Worm (Caenorhabditis elegans) whole organism, young adult: Measurements from ENCODE around the gene T05C1.1.
A peak's percentile ranks its signal among the peaks of the same experiment; 100 is the strongest.

Experiments used
- K12H6.12 ChIP-seq: fragments of 200-800 bp; sonication (Bioruptor generic); optimal IDR thresholded peaks from 2 replicates; lab custom pipeline; 2018; ENCODE audit warnings: mild to moderate bottlenecking, missing genetic modification characterization, missing compliant biosample characterization
- ama-1 ChIP-seq, 3 experiments: fragments of 150-350 bp in 1 of 3; sonication (generic microtip) in 2 of 3; optimal IDR thresholded peaks; 2 replicates each; lab custom pipeline; 2014 to 2018; ENCODE audit warnings: missing biosample characterization in 2 of 3, missing genetic modification characterization in 2 of 3, missing genetic modification reagents in 2 of 3
- athp-1 ChIP-seq: sonication (generic microtip); optimal IDR thresholded peaks from 2 replicates; lab custom pipeline; 2017; ENCODE audit warnings: mild to moderate bottlenecking, missing genetic modification characterization, missing compliant biosample characterization
- dox-1 ChIP-seq: fragments of 200-800 bp; sonication (Bioruptor generic); IDR thresholded peaks from 2 replicates; pipeline ENCODE4 v1.3.6; 2022; ENCODE audit warnings: missing genetic modification reagents, missing genetic modification characterization, missing compliant biosample characterization
- egl-44 ChIP-seq: fragments of 200-800 bp; sonication (Bioruptor generic); IDR thresholded peaks from 2 replicates; pipeline ENCODE4 v1.3.6; 2022; ENCODE audit warnings: missing genetic modification reagents, missing genetic modification characterization, missing compliant biosample characterization
- ets-4 ChIP-seq: fragments of 200-800 bp; sonication (Bioruptor generic); optimal IDR thresholded peaks from 2 replicates; lab custom pipeline; 2018; ENCODE audit warnings: mild to moderate bottlenecking, missing genetic modification characterization, missing compliant biosample characterization
- hlh-26 ChIP-seq: fragments of 200-800 bp; sonication (Bioruptor generic); conservative IDR thresholded peaks from 2 replicates; pipeline ENCODE4 v1.3.6; 2022; ENCODE audit warnings: missing genetic modification reagents, missing genetic modification characterization, missing compliant biosample characterization
- hmg-1.2 ChIP-seq: fragments of 200-800 bp; sonication (Bioruptor generic); IDR thresholded peaks from 2 replicates; pipeline ENCODE4 v1.3.6; 2022; ENCODE audit warnings: missing genetic modification reagents, missing genetic modification characterization, missing compliant biosample characterization
- hmg-20 ChIP-seq: fragments of 200-800 bp; sonication (Bioruptor generic); IDR thresholded peaks from 2 replicates; pipeline ENCODE4 v1.3.6; 2022; ENCODE audit warnings: missing genetic modification reagents, missing genetic modification characterization, missing compliant biosample characterization
- hrde-1 ChIP-seq: sonication (generic microtip); optimal IDR thresholded peaks from 2 replicates; lab custom pipeline; 2016; ENCODE audit warnings: missing genetic modification characterization, mild to moderate bottlenecking, missing compliant biosample characterization, moderate library complexity, missing genotype, missing genetic modification reagents, borderline replicate concordance
- let-526 ChIP-seq: fragments of 200-800 bp; sonication (Bioruptor generic); IDR thresholded peaks from 2 replicates; pipeline ENCODE4 v1.3.6; 2022; ENCODE audit warnings: missing genetic modification reagents, missing genetic modification characterization, missing compliant biosample characterization
- lsl-1 ChIP-seq: fragments of 200-800 bp; sonication (Bioruptor generic); optimal IDR thresholded peaks from 2 replicates; lab custom pipeline; 2018; ENCODE audit warnings: mild to moderate bottlenecking, missing genetic modification characterization, moderate library complexity, missing compliant biosample characterization
- madf-10 ChIP-seq: sonication (generic microtip); optimal IDR thresholded peaks from 2 replicates; lab custom pipeline; 2016; ENCODE audit warnings: mild to moderate bottlenecking, missing genetic modification characterization, missing compliant biosample characterization
- madf-3 ChIP-seq: fragments of 200-800 bp; sonication (Bioruptor generic); IDR thresholded peaks from 2 replicates; pipeline ENCODE4 v1.3.6; 2022; ENCODE audit warnings: missing genetic modification reagents, missing genetic modification characterization, missing compliant biosample characterization
- madf-8 ChIP-seq: fragments of 200-800 bp; sonication (Bioruptor generic); conservative IDR thresholded peaks from 2 replicates; pipeline ENCODE4 v1.3.6; 2022; ENCODE audit warnings: missing genetic modification reagents, missing genetic modification characterization, missing compliant biosample characterization
- mxl-1 ChIP-seq: sonication (generic microtip); optimal IDR thresholded peaks from 2 replicates; lab custom pipeline; 2016; ENCODE audit warnings: missing genetic modification characterization, missing compliant biosample characterization
- nhr-179 ChIP-seq: sonication (generic microtip); optimal IDR thresholded peaks from 2 replicates; lab custom pipeline; 2016; ENCODE audit warnings: mild to moderate bottlenecking, missing genetic modification characterization, missing compliant biosample characterization
- nhr-27 ChIP-seq: fragments of 200-800 bp; sonication (Bioruptor generic); optimal IDR thresholded peaks from 2 replicates; lab custom pipeline; 2018; ENCODE audit warnings: mild to moderate bottlenecking, missing genetic modification characterization, moderate library complexity, missing compliant biosample characterization
- nhr-90 ChIP-seq: sonication (generic microtip); optimal IDR thresholded peaks from 2 replicates; lab custom pipeline; 2016; ENCODE audit warnings: missing genotype, mild to moderate bottlenecking, missing genetic modification characterization, missing compliant biosample characterization
- rec-8 ChIP-seq, 2 experiments: sonication (generic microtip); optimal IDR thresholded peaks; 2 replicates each; lab custom pipeline; 2016; ENCODE audit warnings: mild to moderate bottlenecking in 2 of 2, missing genetic modification characterization in 2 of 2, missing genetic modification reagents in 2 of 2, missing genotype in 2 of 2, missing biosample characterization in 1 of 2, missing compliant biosample characterization in 1 of 2, moderate library complexity in 1 of 2
- rpc-1 ChIP-seq, 2 experiments: fragments of 150-350 bp in 1 of 2; sonication (generic microtip) in 1 of 2; optimal IDR thresholded peaks; 2 replicates each; lab custom pipeline; 2014 to 2018; ENCODE audit warnings: missing biosample characterization in 1 of 2, missing genetic modification characterization in 1 of 2, missing genetic modification reagents in 1 of 2, missing genotype in 1 of 2
- snpc-1.3 ChIP-seq: sonication (generic microtip); optimal IDR thresholded peaks from 2 replicates; lab custom pipeline; 2017; ENCODE audit warnings: missing genetic modification characterization, mild to moderate bottlenecking, missing compliant biosample characterization, antibody characterized with exemption, moderate library complexity, missing genotype, missing genetic modification reagents; ENCODE audit not compliant: insufficient read depth
- tbx-9 ChIP-seq: sonication (generic microtip); optimal IDR thresholded peaks from 2 replicates; lab custom pipeline; 2016; ENCODE audit warnings: borderline replicate concordance, missing genetic modification characterization, inconsistent platforms, missing compliant biosample characterization
- unc-130 ChIP-seq: sonication (generic microtip); optimal IDR thresholded peaks from 2 replicates; lab custom pipeline; 2016; ENCODE audit warnings: missing genetic modification reagents, missing genetic modification characterization, missing compliant biosample characterization
- zfh-2 ChIP-seq: fragments of 200-800 bp; sonication (Bioruptor generic); conservative IDR thresholded peaks from 2 replicates; pipeline ENCODE4 v1.3.6; 2022; ENCODE audit warnings: missing genetic modification reagents, missing genetic modification characterization, missing compliant biosample characterization
- ztf-22 ChIP-seq: fragments of 200-800 bp; sonication (Bioruptor generic); optimal IDR thresholded peaks from 2 replicates; lab custom pipeline; 2018; ENCODE audit warnings: mild to moderate bottlenecking, missing genetic modification characterization, moderate library complexity, missing compliant biosample characterization
- ztf-26 ChIP-seq: sonication (generic microtip); optimal IDR thresholded peaks from 2 replicates; lab custom pipeline; 2017; ENCODE audit warnings: missing genetic modification characterization, missing compliant biosample characterization
- ztf-3 ChIP-seq: fragments of 200-800 bp; sonication (Bioruptor generic); optimal IDR thresholded peaks from 2 replicates; lab custom pipeline; 2018; ENCODE audit warnings: mild to moderate bottlenecking, missing genetic modification characterization, missing compliant biosample characterization
- ztf-6 ChIP-seq: fragments of 200-800 bp; sonication (Bioruptor generic); IDR thresholded peaks from 2 replicates; pipeline ENCODE4 v1.3.6; 2022; ENCODE audit warnings: missing genetic modification reagents, missing genetic modification characterization, missing compliant biosample characterization

The T05C1.1 gene

ce11 chrII:4516291-4516690 lies 37.9 kb downstream of the T05C1.1 start:
- TF ChIP-seq K12H6.12 (tag; lab: Kevin White, UChicago) (no peak), madf-8 (GFP tag; lab: Robert Waterston, UW) (no peak), nhr-27 (tag; lab: Kevin White, UChicago) (no peak), ztf-22 (GFP tag; lab: Kevin White, UChicago) (no peak), hmg-1.2 (GFP tag; lab: Robert Waterston, UW) (no peak), snpc-1.3 (tag; lab: Kevin White, UChicago) (no peak), egl-44 (GFP tag; lab: Robert Waterston, UW) (no peak), ets-4 (no peak), tbx-9 (tag; lab: Kevin White, UChicago) (no peak), hrde-1 (no peak), nhr-179 (tag; lab: Kevin White, UChicago) (no peak), ama-1 (optimal IDR thresholded peaks at IDR 0.05; lab: Kevin White, UChicago) (no peak), ama-1 (GFP tag; optimal IDR thresholded peaks at IDR 0.05; lab: Kevin White, UChicago) (no peak), mxl-1 (tag; lab: Kevin White, UChicago) (no peak), nhr-90 (tag; lab: Kevin White, UChicago) (no peak), hmg-20 (GFP tag; lab: Robert Waterston, UW) (no peak), ztf-26 (tag; lab: Kevin White, UChicago) (no peak), rec-8 (tag; optimal IDR thresholded peaks at IDR 0.05; lab: Kevin White, UChicago) (no peak), lsl-1 (GFP tag; lab: Kevin White, UChicago) (no peak), rpc-1 (optimal IDR thresholded peaks at IDR 0.05; lab: Kevin White, UChicago) (no peak), rpc-1 (tag; optimal IDR thresholded peaks at IDR 0.05; lab: Kevin White, UChicago) (no peak), hlh-26 (no peak)

ce11 chrII:4517254-4517653 lies 38.9 kb downstream of the T05C1.1 start:
- TF ChIP-seq madf-10 (tag; lab: Kevin White, UChicago) (no peak), dox-1 (no peak), ztf-6 (GFP tag; lab: Robert Waterston, UW) (no peak), zfh-2 (GFP tag; lab: Robert Waterston, UW) (no peak)

ce11 chrII:4518300-4518907 lies 40.0 kb downstream of the T05C1.1 start, which contains the start of gene hlh-1:
Gene hlh-1 (plus strand): TSS chrII:4518574.
- TF ChIP-seq madf-3 (GFP tag; lab: Robert Waterston, UW) (no peak), rec-8 (tag; optimal IDR thresholded peaks at IDR 0.05; lab: Kevin White, UChicago) (no peak), unc-130 (GFP tag; lab: Kevin White, UChicago) (no peak), K12H6.12 (tag; lab: Kevin White, UChicago) (peak; percentile 3)

DNA sequence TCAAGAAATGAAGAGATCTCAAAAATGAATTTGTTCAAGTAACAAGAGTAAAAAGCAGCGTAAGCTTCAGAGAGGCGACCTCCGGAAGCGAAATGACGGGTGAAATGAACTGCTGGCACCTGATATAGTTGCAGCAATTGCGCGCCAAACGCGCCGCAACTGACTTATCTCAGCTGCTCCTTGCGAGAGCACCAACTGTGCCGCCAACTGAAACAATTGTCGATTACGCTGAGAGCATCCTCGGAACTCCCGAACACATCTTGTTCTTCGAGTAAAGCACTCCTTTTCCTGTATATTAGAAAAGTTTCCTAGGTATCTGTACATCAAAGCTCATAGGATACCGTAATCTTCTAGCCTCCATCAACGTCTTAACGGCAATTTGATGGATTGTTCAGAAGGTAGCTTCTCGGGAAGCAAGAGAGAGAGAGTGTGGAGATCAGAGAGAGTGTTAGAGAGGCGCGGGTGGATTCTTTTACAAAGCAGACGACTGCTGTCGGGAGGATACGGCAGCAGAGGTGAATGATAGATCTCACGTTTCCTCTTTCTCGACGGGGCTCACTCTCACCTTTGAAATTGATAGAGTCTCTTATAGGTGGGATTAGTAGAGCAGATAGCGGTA lies 41.7 kb downstream of the T05C1.1 start:
- 0 out of 2 replicates have a peak, but pooled peaks have one; percentile 4 for TF ChIP-seq zfh-2 (GFP tag; lab: Robert Waterston, UW)
- TF ChIP-seq athp-1 (tag; lab: Kevin White, UChicago), result no peak
- TF ChIP-seq ztf-3, result no peak
- no peak for TF ChIP-seq let-526 (GFP tag; lab: Robert Waterston, UW)
- TF ChIP-seq, all 124 proteins: peak for 1
